Worm (Caenorhabditis elegans) whole organism, late embryonic: ENCODE data around the gene lron-10.

Experiments used
- che-1 ChIP-seq: sonication (generic microtip); optimal IDR thresholded peaks from 2 replicates; lab custom pipeline; 2016; ENCODE audit warnings: mild to moderate bottlenecking, missing genetic modification characterization, missing compliant biosample characterization
- dmd-4 ChIP-seq: sonication (generic microtip); optimal IDR thresholded peaks from 2 replicates; lab custom pipeline; 2016; ENCODE audit warnings: borderline replicate concordance, missing genetic modification characterization, missing compliant biosample characterization
- elt-2 ChIP-seq: sonication (generic microtip); optimal IDR thresholded peaks from 2 replicates; lab custom pipeline; 2016; ENCODE audit warnings: missing genetic modification reagents, missing genetic modification characterization, missing compliant biosample characterization

- TF ChIP-seq che-1 (tag; lab: Kevin White, UChicago), result no peak
- no peak for TF ChIP-seq dmd-4 (tag; lab: Kevin White, UChicago)
- TF ChIP-seq elt-2 (tag; lab: Kevin White, UChicago), result no peak
Observed at ce11 chrIII:10569246-10569645, 51.9 kb downstream of the lron-10 start.
